Worm (Caenorhabditis elegans): ENCODE results near the gene rab-35.

Gene rab-35

DNA sequence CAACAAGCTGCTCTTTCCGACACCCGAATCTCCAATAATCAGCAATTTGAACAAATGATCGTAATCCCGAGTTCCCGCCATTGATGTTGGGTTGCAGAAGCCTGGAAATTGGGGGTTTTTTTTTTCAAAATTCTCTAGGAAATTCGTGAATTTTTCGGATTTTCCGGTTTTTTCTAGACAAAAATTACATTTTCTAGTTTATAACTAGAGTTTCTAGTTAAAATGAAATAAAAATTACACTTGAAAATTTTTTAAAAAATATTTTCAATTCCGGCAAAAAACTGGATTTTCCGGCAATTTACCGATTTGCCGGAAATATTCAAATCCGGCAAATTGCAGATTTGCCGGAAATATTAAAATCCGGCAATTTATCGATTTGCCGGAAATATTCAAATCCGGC is at the start of gene rab-35:
TSS of gene rab-35 (minus strand) at position 101 of the 400 bp plus-strand sequence.
- no peak for TF ChIP-seq ztf-29 (GFP tag; IDR thresholded peaks at IDR 0.05)
- TF ChIP-seq tab-1 (GFP tag; IDR thresholded peaks at IDR 0.05) = no peak
- no peak for TF ChIP-seq klf-2 (GFP tag; conservative IDR thresholded peaks at IDR 0.05)
- TF ChIP-seq ztf-23 (GFP tag; IDR thresholded peaks at IDR 0.05) = no peak
- no peak for TF ChIP-seq flt-1 (GFP tag; IDR thresholded peaks at IDR 0.05)
- no peak for TF ChIP-seq ref-1 (GFP tag; conservative IDR thresholded peaks at IDR 0.05)
- no peak for TF ChIP-seq med-1 (GFP tag; optimal IDR thresholded peaks at IDR 0.05; ENCODE audit: insufficient read depth)
- TF ChIP-seq cog-1 (tag; optimal IDR thresholded peaks at IDR 0.05) = no peak
- TF ChIP-seq T22C8.4 (GFP tag; IDR thresholded peaks at IDR 0.05) = no peak

DNA sequence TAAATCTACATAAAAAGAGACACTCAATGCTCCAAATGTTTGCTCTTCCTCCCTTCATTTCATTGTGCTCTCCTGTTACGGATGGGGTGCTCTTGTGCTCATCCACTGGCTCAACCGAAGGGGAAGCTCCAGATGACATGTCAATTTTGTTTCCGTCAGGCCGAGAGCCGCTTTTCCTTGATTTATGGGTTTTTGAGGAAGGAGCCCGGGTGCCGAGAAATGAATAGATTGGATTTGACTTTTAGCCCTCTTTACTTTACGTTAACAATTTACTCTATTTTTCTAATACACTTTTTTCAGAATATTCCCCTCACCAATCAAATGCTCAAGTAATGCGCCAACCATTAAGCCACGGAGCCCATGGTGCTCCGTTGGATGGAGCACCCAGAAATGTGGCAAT is 48.8 kb upstream of the rab-35 start, which contains the start of gene T28D6.4:
TSS of gene T28D6.4 (plus strand) at position 301 of the 400 bp plus-strand sequence.
- no peak for TF ChIP-seq ztf-29 (GFP tag; IDR thresholded peaks at IDR 0.05)
- no peak for TF ChIP-seq ztf-23 (GFP tag; IDR thresholded peaks at IDR 0.05)
- no peak for TF ChIP-seq klf-2 (GFP tag; conservative IDR thresholded peaks at IDR 0.05)
- no peak for TF ChIP-seq flt-1 (GFP tag; IDR thresholded peaks at IDR 0.05)
- no peak for TF ChIP-seq med-1 (GFP tag; optimal IDR thresholded peaks at IDR 0.05; ENCODE audit: insufficient read depth)
- no peak for TF ChIP-seq T22C8.4 (GFP tag; IDR thresholded peaks at IDR 0.05)
- TF ChIP-seq cog-1 (tag; optimal IDR thresholded peaks at IDR 0.05) = no peak
- no peak for TF ChIP-seq ref-1 (GFP tag; conservative IDR thresholded peaks at IDR 0.05)
- TF ChIP-seq tab-1 (GFP tag; IDR thresholded peaks at IDR 0.05) = no peak

DNA sequence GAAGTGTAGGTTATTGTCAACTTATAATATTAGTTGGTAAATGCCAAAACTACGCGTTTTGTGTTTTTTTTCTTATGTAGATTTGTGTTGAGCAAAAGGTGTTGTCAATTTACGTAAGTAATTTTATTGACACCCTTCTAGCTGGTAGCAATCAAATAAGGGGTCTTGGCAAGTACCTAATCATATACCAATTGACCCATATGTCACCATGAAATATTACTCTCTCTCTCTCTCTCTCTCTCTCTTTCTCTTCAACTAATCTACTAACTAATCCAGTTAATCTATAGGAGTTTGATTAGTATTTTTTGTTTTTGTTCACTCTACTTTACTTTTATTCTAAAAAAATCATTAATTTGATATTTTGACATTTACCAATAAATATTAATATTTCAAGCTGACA is 48.1 kb upstream of the rab-35 start:
- no peak for TF ChIP-seq flt-1 (GFP tag; IDR thresholded peaks at IDR 0.05)
- no peak for TF ChIP-seq med-1 (GFP tag; optimal IDR thresholded peaks at IDR 0.05; ENCODE audit: insufficient read depth)
- no peak for TF ChIP-seq ztf-23 (GFP tag; IDR thresholded peaks at IDR 0.05)
- TF ChIP-seq tab-1 (GFP tag; IDR thresholded peaks at IDR 0.05) = no peak
- TF ChIP-seq klf-2 (GFP tag; conservative IDR thresholded peaks at IDR 0.05) = no peak
- TF ChIP-seq cog-1 (tag; optimal IDR thresholded peaks at IDR 0.05) = no peak
- no peak for TF ChIP-seq T22C8.4 (GFP tag; IDR thresholded peaks at IDR 0.05)
- no peak for TF ChIP-seq ref-1 (GFP tag; conservative IDR thresholded peaks at IDR 0.05)
- TF ChIP-seq ztf-29 (GFP tag; IDR thresholded peaks at IDR 0.05) = no peak

ce11 chrIII:11358273-11358672 is 46.9 kb upstream of the rab-35 start:
- TF ChIP-seq cog-1 (tag; optimal IDR thresholded peaks at IDR 0.05) = no peak
- TF ChIP-seq klf-2 (GFP tag; conservative IDR thresholded peaks at IDR 0.05) = no peak
- no peak for TF ChIP-seq med-1 (GFP tag; optimal IDR thresholded peaks at IDR 0.05; ENCODE audit: insufficient read depth)
- TF ChIP-seq T22C8.4 (GFP tag; IDR thresholded peaks at IDR 0.05) = no peak
- TF ChIP-seq flt-1 (GFP tag; IDR thresholded peaks at IDR 0.05) = no peak
- no peak for TF ChIP-seq ref-1 (GFP tag; conservative IDR thresholded peaks at IDR 0.05)
- TF ChIP-seq tab-1 (GFP tag; IDR thresholded peaks at IDR 0.05) = no peak
- no peak for TF ChIP-seq ztf-23 (GFP tag; IDR thresholded peaks at IDR 0.05)

- TF ChIP-seq T22C8.4 (GFP tag; IDR thresholded peaks at IDR 0.05) = no peak
These were observed 46.1 kb upstream of the rab-35 start for ce11 chrIII:11357418-11357817.

DNA sequence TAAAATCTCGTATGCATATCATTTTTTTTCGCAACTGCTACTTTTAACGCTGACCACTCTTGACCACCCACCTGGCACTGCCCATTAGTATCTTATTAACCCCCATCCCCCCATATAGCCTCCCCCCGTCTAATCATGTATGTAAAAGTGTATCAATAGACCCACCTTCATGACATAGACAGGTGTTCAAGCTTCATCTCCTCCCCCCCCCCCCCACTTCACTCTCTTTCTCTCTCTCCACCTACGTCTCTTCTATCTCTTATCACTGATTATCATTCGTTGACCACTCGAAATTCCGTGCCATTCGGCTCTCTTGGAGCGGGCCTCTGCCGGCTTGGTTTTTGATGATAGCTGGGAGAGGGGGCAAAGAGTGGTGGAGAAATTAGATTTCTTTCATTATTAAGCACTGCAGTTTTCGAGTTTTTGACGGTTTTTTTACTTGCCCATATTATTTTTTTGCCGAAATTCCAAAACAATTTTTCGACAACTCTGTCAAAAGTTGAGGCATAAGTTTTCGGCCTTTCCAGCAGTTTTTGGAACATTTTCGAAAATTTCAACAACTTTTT is 44.5 kb upstream of the rab-35 start:
- TF ChIP-seq med-1 (GFP tag; optimal IDR thresholded peaks at IDR 0.05; ENCODE audit: insufficient read depth) = no peak
- TF ChIP-seq tab-1 (GFP tag; IDR thresholded peaks at IDR 0.05) = no peak
- no peak for TF ChIP-seq cog-1 (tag; optimal IDR thresholded peaks at IDR 0.05)
- no peak for TF ChIP-seq flt-1 (GFP tag; IDR thresholded peaks at IDR 0.05)
- TF ChIP-seq ztf-29 (GFP tag; IDR thresholded peaks at IDR 0.05) = no peak
- TF ChIP-seq ref-1 (GFP tag; conservative IDR thresholded peaks at IDR 0.05) = no peak
- TF ChIP-seq T22C8.4 (GFP tag; IDR thresholded peaks at IDR 0.05) = no peak

- 0 out of 2 replicates have a peak, but pooled peaks have one; percentile 16 for TF ChIP-seq klf-2 (GFP tag; conservative IDR thresholded peaks at IDR 0.05)
- TF ChIP-seq T22C8.4 (GFP tag; IDR thresholded peaks at IDR 0.05) = no peak
- TF ChIP-seq ztf-29 (GFP tag; IDR thresholded peaks at IDR 0.05) = no peak
- TF ChIP-seq tab-1 (GFP tag; IDR thresholded peaks at IDR 0.05) = peak; percentile 51; the same call in 1 of the 2 replicates
- TF ChIP-seq med-1 (GFP tag; optimal IDR thresholded peaks at IDR 0.05; ENCODE audit: insufficient read depth) = no peak
- no peak for TF ChIP-seq cog-1 (tag; optimal IDR thresholded peaks at IDR 0.05)
- TF ChIP-seq ref-1 (GFP tag; conservative IDR thresholded peaks at IDR 0.05) = no peak
- TF ChIP-seq ztf-23 (GFP tag; IDR thresholded peaks at IDR 0.05) = peak; percentile 58; the same call in 1 of the 2 replicates
- no peak for TF ChIP-seq flt-1 (GFP tag; IDR thresholded peaks at IDR 0.05)
These were observed 42.1 kb upstream of the rab-35 start for ce11 chrIII:11353499-11353898.

DNA sequence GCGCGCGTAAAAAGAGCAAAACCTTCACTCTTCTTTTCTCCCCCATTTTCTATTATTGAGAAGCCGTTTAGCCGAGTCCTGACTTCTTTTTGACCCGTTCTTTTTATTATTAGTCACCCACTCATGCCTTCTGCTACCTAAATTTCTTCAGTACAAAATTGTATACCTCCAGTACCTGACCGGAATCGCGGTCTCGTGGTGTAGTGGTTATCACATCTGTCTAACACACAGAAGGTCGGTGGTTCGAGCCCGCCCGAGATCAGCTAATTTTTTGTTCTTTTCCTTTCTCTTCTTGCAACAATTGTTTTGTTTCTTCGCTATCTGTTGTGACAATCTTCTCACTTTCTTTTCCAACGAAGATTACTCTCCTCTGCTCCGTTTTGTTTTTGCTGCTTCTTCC is 41.5 kb upstream of the rab-35 start:
- TF ChIP-seq ref-1 (GFP tag; conservative IDR thresholded peaks at IDR 0.05) = 0 out of 2 replicates have a peak, but pooled peaks have one; percentile 23
- TF ChIP-seq flt-1 (GFP tag; IDR thresholded peaks at IDR 0.05) = peak; percentile 83
- TF ChIP-seq tab-1 (GFP tag; IDR thresholded peaks at IDR 0.05) = peak; percentile 81; the same call in 1 of the 2 replicates
- 0 out of 2 replicates have a peak, but pooled peaks have one; percentile 37 for TF ChIP-seq ztf-23 (GFP tag; IDR thresholded peaks at IDR 0.05)
- TF ChIP-seq klf-2 (GFP tag; conservative IDR thresholded peaks at IDR 0.05) = no peak

ce11 chrIII:11350107-11350826 is 38.9 kb upstream of the rab-35 start:
- no peak for TF ChIP-seq T22C8.4 (GFP tag; IDR thresholded peaks at IDR 0.05)
- no peak for TF ChIP-seq cog-1 (tag; optimal IDR thresholded peaks at IDR 0.05)
- no peak for TF ChIP-seq flt-1 (GFP tag; IDR thresholded peaks at IDR 0.05)
- no peak for TF ChIP-seq ref-1 (GFP tag; conservative IDR thresholded peaks at IDR 0.05)
- TF ChIP-seq med-1 (GFP tag; optimal IDR thresholded peaks at IDR 0.05; ENCODE audit: insufficient read depth) = no peak
- no peak for TF ChIP-seq ztf-29 (GFP tag; IDR thresholded peaks at IDR 0.05)
- no peak for TF ChIP-seq klf-2 (GFP tag; conservative IDR thresholded peaks at IDR 0.05)
- TF ChIP-seq ztf-23 (GFP tag; IDR thresholded peaks at IDR 0.05) = no peak
- TF ChIP-seq tab-1 (GFP tag; IDR thresholded peaks at IDR 0.05) = no peak
